Fruit fly (Drosophila melanogaster): ENCODE data around the gene zfh1.

DNA sequence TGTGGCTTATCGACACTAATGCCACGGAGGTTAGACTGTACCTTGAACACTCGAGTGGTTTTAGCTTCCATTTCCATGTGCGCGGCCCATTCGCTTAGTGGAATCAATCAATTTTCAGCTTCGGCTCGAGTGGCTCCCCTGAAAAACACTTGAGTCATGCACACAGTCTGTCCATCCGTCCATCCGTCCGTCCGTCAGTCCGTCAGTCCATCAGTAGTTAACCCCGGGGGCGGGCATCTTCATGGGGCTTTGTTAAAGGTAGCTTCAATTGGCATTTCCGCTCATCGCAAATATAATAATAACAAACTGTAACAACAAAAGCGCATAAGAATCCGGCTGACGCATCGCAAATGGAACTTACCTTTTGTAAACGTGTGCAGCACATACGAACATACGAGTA is 15.4 kb downstream of the zfh1 start:
- TF ChIP-seq usp (GFP tag; optimal IDR thresholded peaks at IDR 0.05): no peak
- TF ChIP-seq EcR (GFP tag; optimal IDR thresholded peaks at IDR 0.05): no peak
- no peak for TF ChIP-seq Dll (optimal IDR thresholded peaks at IDR 0.05)
- no peak for TF ChIP-seq psq (optimal IDR thresholded peaks at IDR 0.05)

Data from whole organism.